Fruit fly (Drosophila melanogaster): ENCODE measurements around the gene Saysd1.

Saysd1 gene

DNA sequence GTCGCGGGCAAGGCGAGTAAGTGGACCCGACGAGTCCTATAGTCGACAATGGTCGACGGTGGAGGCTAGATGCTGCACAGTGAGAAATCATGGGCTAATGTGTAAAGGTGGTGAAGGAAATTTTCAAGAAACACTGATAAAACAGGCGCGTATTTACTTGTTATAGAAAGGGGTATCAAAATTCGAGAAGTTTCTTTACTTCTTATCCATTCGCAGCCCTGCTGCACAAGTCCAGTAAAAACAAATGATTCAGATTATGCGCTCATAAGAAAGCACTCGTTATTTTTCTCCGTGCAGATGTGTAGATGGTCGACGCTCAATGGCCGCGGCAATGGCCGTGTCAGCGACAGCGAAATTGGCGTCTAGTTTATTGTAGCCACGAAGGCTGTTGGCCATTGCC, 38.5 kb downstream of the Saysd1 start (continued):
- TF ChIP-seq CoRest (tag; optimal IDR thresholded peaks at IDR 0.05) (peak; percentile 7), lov (optimal IDR thresholded peaks at IDR 0.05) (no peak), lov (GFP tag; IDR thresholded peaks at IDR 0.05) (no peak), caup (GFP tag; optimal IDR thresholded peaks at IDR 0.05; ENCODE audit: severe bottlenecking) (no peak), inv (GFP tag; IDR thresholded peaks at IDR 0.05; ENCODE audit: partially characterized antibody) (no peak), bigmax (GFP tag; optimal IDR thresholded peaks at IDR 0.05) (no peak), sqz (GFP tag; optimal IDR thresholded peaks at IDR 0.05) (no peak), sens (GFP tag) (peak; percentile 51), D19A (tag; optimal IDR thresholded peaks at IDR 0.05) (no peak), HLHmδ (GFP tag; optimal IDR thresholded peaks at IDR 0.05) (no peak), CG9727 (GFP tag; optimal IDR thresholded peaks at IDR 0.05) (peak; percentile 2), Trl (optimal IDR thresholded peaks at IDR 0.05) (no peak), Trl (GFP tag; optimal IDR thresholded peaks at IDR 0.05) (no peak), luna (GFP tag; optimal IDR thresholded peaks at IDR 0.05) (no peak), Hmr (GFP tag; optimal IDR thresholded peaks at IDR 0.05) (peak; percentile 9), CG9876 (GFP tag; optimal IDR thresholded peaks at IDR 0.05) (no peak), CTCF (GFP tag; optimal IDR thresholded peaks at IDR 0.05) (no peak), fu2 (GFP tag; optimal IDR thresholded peaks at IDR 0.05) (no peak), Xbp1 (GFP tag; optimal IDR thresholded peaks at IDR 0.05) (no peak), tna (GFP tag; IDR thresholded peaks at IDR 0.05; ENCODE audit: partially characterized antibody) (no peak), tup (GFP tag; optimal IDR thresholded peaks at IDR 0.05) (no peak), Blimp-1 (GFP tag; optimal IDR thresholded peaks at IDR 0.05) (no peak), prd (optimal IDR thresholded peaks at IDR 0.05) (no peak), prd (GFP tag; IDR thresholded peaks at IDR 0.05) (peak; percentile 51; the same call in 1 of the 3 replicates), grn (GFP tag; optimal IDR thresholded peaks at IDR 0.05) (no peak), Abd-B (GFP tag; optimal IDR thresholded peaks at IDR 0.05) (no peak), CG15601 (tag; optimal IDR thresholded peaks at IDR 0.05) (no peak), mam (GFP tag; optimal IDR thresholded peaks at IDR 0.05) (no peak), CG30403 (GFP tag; optimal IDR thresholded peaks at IDR 0.05) (no peak), CG10366 (GFP tag; IDR thresholded peaks at IDR 0.05) (no peak), CG4404 (GFP tag; IDR thresholded peaks at IDR 0.05) (peak; percentile 12; the same call in 1 of the 2 replicates), CG12219 (GFP tag; optimal IDR thresholded peaks at IDR 0.05) (no peak), Tbp (GFP tag; optimal IDR thresholded peaks at IDR 0.05) (no peak), unc-4 (GFP tag; IDR thresholded peaks at IDR 0.05; ENCODE audit: partially characterized antibody) (no peak), CG10462 (GFP tag; optimal IDR thresholded peaks at IDR 0.05) (no peak), CG5953 (GFP tag; IDR thresholded peaks at IDR 0.05) (no peak), CG2202 (tag; optimal IDR thresholded peaks at IDR 0.05) (no peak), CG3726 (GFP tag; IDR thresholded peaks at IDR 0.05) (no peak), CG1603 (tag; optimal IDR thresholded peaks at IDR 0.05) (peak; percentile 18), onecut (GFP tag; IDR thresholded peaks at IDR 0.05) (no peak), GATAe (GFP tag; conservative IDR thresholded peaks at IDR 0.05) (no peak), CG12299 (tag; optimal IDR thresholded peaks at IDR 0.05) (no peak), ERR (GFP tag; optimal IDR thresholded peaks at IDR 0.05) (no peak), CG10979 (tag; optimal IDR thresholded peaks at IDR 0.05) (peak; percentile 22), Dp (GFP tag; optimal IDR thresholded peaks at IDR 0.05) (no peak), ken (GFP tag; IDR thresholded peaks at IDR 0.05) (no peak), CG14860 (GFP tag; IDR thresholded peaks at IDR 0.05; ENCODE audit: partially characterized antibody) (no peak), Neu2 (GFP tag; optimal IDR thresholded peaks at IDR 0.05; ENCODE audit: borderline replicate concordance) (no peak), HLH3B (GFP tag; IDR thresholded peaks at IDR 0.05) (0 out of 2 replicates have a peak, but pooled peaks have one; percentile 5), hbn (GFP tag; IDR thresholded peaks at IDR 0.05; ENCODE audit: partially characterized antibody) (no peak), CG16863 (GFP tag; optimal IDR thresholded peaks at IDR 0.05) (no peak), disco-r (GFP tag; optimal IDR thresholded peaks at IDR 0.05) (no peak), CG3847 (GFP tag; IDR thresholded peaks at IDR 0.05) (no peak)

All from whole organism, embryonic.